Fruit fly (Drosophila melanogaster) whole organism, embryonic: Measurements from ENCODE around the gene Plod.

ENCODE experiments used
- CG10959 ChIP-seq: fragments of 200-800 bp; sonication (Bioruptor generic); IDR thresholded peaks from 2 replicates; pipeline ENCODE4 v1.3.6; 2022; ENCODE audit warnings: missing biosample characterization, missing genetic modification characterization
- CG11085 ChIP-seq: fragments of 200-800 bp; sonication (Bioruptor generic); IDR thresholded peaks from 2 replicates; pipeline ENCODE4 v1.3.6; 2022; ENCODE audit warnings: missing biosample characterization, missing genetic modification characterization
- CG11247 ChIP-seq: fragments of 200-800 bp; sonication (Bioruptor generic); IDR thresholded peaks from 2 replicates; pipeline ENCODE4 v1.3.6; 2022; ENCODE audit warnings: missing biosample characterization, missing genetic modification characterization
- CG11398 ChIP-seq: fragments of 200-800 bp; sonication (Bioruptor generic); optimal IDR thresholded peaks from 2 replicates; lab custom pipeline; 2016; ENCODE audit warnings: missing biosample characterization, missing genetic modification characterization
- CG12104 ChIP-seq: fragments of 200-800 bp; sonication (Bioruptor generic); optimal IDR thresholded peaks from 3 replicates; lab custom pipeline; 2016; ENCODE audit warnings: missing biosample characterization, missing genetic modification characterization
- CG13894 ChIP-seq: fragments of 200-800 bp; sonication (Bioruptor generic); optimal IDR thresholded peaks from 3 replicates; lab custom pipeline; 2018; ENCODE audit warnings: missing biosample characterization, mild to moderate bottlenecking, missing genetic modification characterization, moderate library complexity
- CG14860 ChIP-seq: fragments of 200-800 bp; sonication (Bioruptor generic); IDR thresholded peaks from 3 replicates; pipeline ENCODE4 v1.3.6; 2022; ENCODE audit warnings: missing biosample characterization, missing genetic modification characterization; ENCODE audit not compliant: partially characterized antibody
- CG14965 ChIP-seq: fragments of 200-800 bp; sonication (Bioruptor generic); optimal IDR thresholded peaks from 2 replicates; lab custom pipeline; 2016; ENCODE audit warnings: missing biosample characterization, missing genetic modification characterization, borderline replicate concordance
- CG1647 ChIP-seq: fragments of 200-800 bp; sonication (Bioruptor generic); optimal IDR thresholded peaks from 3 replicates; lab custom pipeline; 2016; ENCODE audit warnings: missing biosample characterization, missing genetic modification characterization
- CG17359 ChIP-seq: fragments of 200-800 bp; sonication (Bioruptor generic); optimal IDR thresholded peaks from 3 replicates; lab custom pipeline; 2018; ENCODE audit warnings: missing biosample characterization, mild to moderate bottlenecking, missing genetic modification characterization, moderate library complexity
- CG17361 ChIP-seq: fragments of 200-800 bp; sonication (Bioruptor generic); IDR thresholded peaks from 3 replicates; pipeline ENCODE4 v1.3.6; 2022; ENCODE audit warnings: missing biosample characterization, missing genetic modification characterization
- CG17912 ChIP-seq: fragments of 200-800 bp; sonication (Bioruptor generic); optimal IDR thresholded peaks from 2 replicates; lab custom pipeline; 2018; ENCODE audit warnings: missing biosample characterization, mild to moderate bottlenecking, missing genetic modification characterization
- CG2199 ChIP-seq: fragments of 200-800 bp; sonication (Bioruptor generic); IDR thresholded peaks from 3 replicates; pipeline ENCODE4 v1.3.6; 2022; ENCODE audit warnings: missing biosample characterization, missing genetic modification characterization
- CG2678 ChIP-seq: fragments of 200-800 bp; sonication (Bioruptor generic); optimal IDR thresholded peaks from 3 replicates; lab custom pipeline; 2019; ENCODE audit warnings: missing biosample characterization, mild to moderate bottlenecking, missing genetic modification characterization, moderate library complexity
- CG43689 ChIP-seq: fragments of 200-800 bp; sonication (Bioruptor generic); IDR thresholded peaks from 2 replicates; pipeline ENCODE4 v1.3.6; 2022; ENCODE audit warnings: missing biosample characterization, missing genetic modification characterization
- CG4424 ChIP-seq: fragments of 200-800 bp; sonication (Bioruptor generic); optimal IDR thresholded peaks from 3 replicates; lab custom pipeline; 2016; ENCODE audit warnings: missing biosample characterization, missing genetic modification characterization
- CG4854 ChIP-seq: fragments of 200-800 bp; sonication (Bioruptor generic); optimal IDR thresholded peaks from 2 replicates; lab custom pipeline; 2016; ENCODE audit warnings: missing biosample characterization, missing genetic modification characterization, inconsistent platforms
- CG7987 ChIP-seq: fragments of 200-800 bp; sonication (Bioruptor generic); optimal IDR thresholded peaks from 2 replicates; lab custom pipeline; 2018; ENCODE audit warnings: missing biosample characterization, mild to moderate bottlenecking, missing genetic modification characterization, moderate library complexity
- CG8478 ChIP-seq: fragments of >200 bp; optimal IDR thresholded peaks from 2 replicates; lab custom pipeline; 2018
- CG9727 ChIP-seq: fragments of 200-800 bp; sonication (Bioruptor generic); optimal IDR thresholded peaks from 3 replicates; lab custom pipeline; 2017; ENCODE audit warnings: missing biosample characterization, mild to moderate bottlenecking, missing genetic modification characterization
- Dll ChIP-seq: fragments of 200-800 bp; sonication (Bioruptor generic); IDR thresholded peaks from 4 replicates; pipeline ENCODE4 v1.3.6; 2022; ENCODE audit warnings: missing biosample characterization, missing genetic modification characterization; ENCODE audit not compliant: partially characterized antibody
- Doc3 ChIP-seq: fragments of 200-800 bp; sonication (Bioruptor generic); IDR thresholded peaks from 3 replicates; pipeline ENCODE4 v1.3.6; 2022; ENCODE audit warnings: missing biosample characterization, missing genetic modification characterization; ENCODE audit not compliant: partially characterized antibody
- Drgx ChIP-seq: fragments of 200-800 bp; sonication (Bioruptor generic); IDR thresholded peaks from 2 replicates; pipeline ENCODE4 v1.3.6; 2022; ENCODE audit warnings: missing biosample characterization, missing genetic modification characterization
- HHEX ChIP-seq: fragments of 200-800 bp; sonication (Bioruptor generic); optimal IDR thresholded peaks from 3 replicates; lab custom pipeline; 2017; ENCODE audit warnings: missing biosample characterization, mild to moderate bottlenecking, missing genetic modification characterization, missing genetic modification reagents
- Hmr ChIP-seq: fragments of 200-800 bp; sonication (Bioruptor generic); optimal IDR thresholded peaks from 3 replicates; lab custom pipeline; 2017; ENCODE audit warnings: mild to moderate bottlenecking, missing biosample characterization, missing genetic modification reagents, missing genetic modification characterization
- Hr3 ChIP-seq: fragments of 200-800 bp; sonication (Bioruptor generic); optimal IDR thresholded peaks from 3 replicates; lab custom pipeline; 2016; ENCODE audit warnings: missing biosample characterization, missing genetic modification characterization
- Opbp ChIP-seq: fragments of 200-800 bp; sonication (Bioruptor generic); IDR thresholded peaks from 3 replicates; pipeline ENCODE4 v1.3.6; 2022; ENCODE audit warnings: missing biosample characterization, missing genetic modification characterization; ENCODE audit not compliant: partially characterized antibody
- PHDP ChIP-seq: fragments of 200-800 bp; sonication (Bioruptor generic); optimal IDR thresholded peaks from 3 replicates; lab custom pipeline; 2018; ENCODE audit warnings: missing biosample characterization, mild to moderate bottlenecking, missing genetic modification characterization, moderate library complexity
- Taf1 ChIP-seq: fragments of 200-800 bp; sonication (Bioruptor generic); IDR thresholded peaks from 2 replicates; pipeline ENCODE4 v1.3.6; 2022; ENCODE audit warnings: missing biosample characterization, missing genetic modification characterization
- ato ChIP-seq: fragments of 200-800 bp; sonication (Bioruptor generic); IDR thresholded peaks from 2 replicates; pipeline ENCODE4 v1.3.6; 2022; ENCODE audit warnings: missing biosample characterization, missing genetic modification characterization; ENCODE audit not compliant: partially characterized antibody
- cas ChIP-seq: fragments of 200-800 bp; sonication (Bioruptor generic); IDR thresholded peaks from 2 replicates; pipeline ENCODE4 v1.3.6; 2022; ENCODE audit warnings: missing biosample characterization, missing genetic modification characterization
- chinmo ChIP-seq: fragments of 200-800 bp; sonication (Bioruptor generic); IDR thresholded peaks from 4 replicates; pipeline ENCODE4 v1.3.6; 2022; ENCODE audit warnings: missing biosample characterization, missing genetic modification characterization; ENCODE audit not compliant: partially characterized antibody
- dmrt99B ChIP-seq: fragments of 200-800 bp; sonication (Bioruptor generic); optimal IDR thresholded peaks from 2 replicates; lab custom pipeline; 2018; ENCODE audit warnings: missing biosample characterization, mild to moderate bottlenecking, missing genetic modification characterization, moderate library complexity
- dysf ChIP-seq: fragments of 200-800 bp; sonication (Bioruptor generic); IDR thresholded peaks from 3 replicates; pipeline ENCODE4 v1.3.6; 2022; ENCODE audit warnings: missing biosample characterization, missing genetic modification characterization
- gro ChIP-seq: fragments of 200-800 bp; sonication (Bioruptor generic); optimal IDR thresholded peaks from 2 replicates; lab custom pipeline; 2016; ENCODE audit warnings: missing biosample characterization, missing genetic modification characterization
- gsb-n ChIP-seq: fragments of 200-800 bp; sonication (Bioruptor generic); optimal IDR thresholded peaks from 3 replicates; lab custom pipeline; 2018; ENCODE audit warnings: missing biosample characterization, mild to moderate bottlenecking, missing genetic modification characterization
- hbn ChIP-seq: fragments of 200-800 bp; sonication (Bioruptor generic); IDR thresholded peaks from 2 replicates; pipeline ENCODE4 v1.3.6; 2022; ENCODE audit warnings: missing biosample characterization, missing genetic modification characterization; ENCODE audit not compliant: partially characterized antibody
- p53 ChIP-seq: fragments of 200-800 bp; sonication (Bioruptor generic); optimal IDR thresholded peaks from 2 replicates; lab custom pipeline; 2016; ENCODE audit warnings: missing biosample characterization, missing genetic modification characterization
- ranshi ChIP-seq: fragments of 200-800 bp; sonication (Bioruptor generic); IDR thresholded peaks from 2 replicates; pipeline ENCODE4 v1.3.6; 2022; ENCODE audit warnings: missing biosample characterization, missing genetic modification characterization
- row ChIP-seq: fragments of 200-800 bp; sonication (Bioruptor generic); IDR thresholded peaks from 3 replicates; pipeline ENCODE4 v1.3.6; 2022; ENCODE audit warnings: missing biosample characterization, missing genetic modification characterization
- sc ChIP-seq, 3 experiments: fragments of >200 bp in 2 of 3; fragments of 200-800 bp in 1 of 3; sonication (Bioruptor generic) in 1 of 3; optimal IDR thresholded peaks; 2 replicates in 2 of 3; 3 replicates in 1 of 3; lab custom pipeline; 2017; ENCODE audit warnings: mild to moderate bottlenecking in 1 of 3, missing biosample characterization in 1 of 3, missing genetic modification characterization in 1 of 3, missing genetic modification reagents in 1 of 3
- schlank ChIP-seq: fragments of 200-800 bp; sonication (Bioruptor generic); optimal IDR thresholded peaks from 2 replicates; lab custom pipeline; 2018; ENCODE audit warnings: missing biosample characterization, mild to moderate bottlenecking, missing genetic modification characterization
- slp2 ChIP-seq: fragments of 200-800 bp; sonication (Bioruptor generic); optimal IDR thresholded peaks from 2 replicates; lab custom pipeline; 2016; ENCODE audit warnings: missing biosample characterization, missing genetic modification characterization
- sr ChIP-seq: fragments of 200-800 bp; sonication (Bioruptor generic); IDR thresholded peaks from 3 replicates; pipeline ENCODE4 v1.3.6; 2022; ENCODE audit warnings: missing biosample characterization, missing genetic modification characterization
- tio ChIP-seq: fragments of 200-800 bp; sonication (Bioruptor generic); optimal IDR thresholded peaks from 2 replicates; lab custom pipeline; 2017; ENCODE audit warnings: missing biosample characterization, missing genetic modification characterization, inconsistent platforms
- ttk ChIP-seq: fragments of 200-800 bp; sonication (Bioruptor generic); IDR thresholded peaks from 2 replicates; pipeline ENCODE4 v2.1.2; 2022; ENCODE audit warnings: missing biosample characterization, missing genetic modification characterization
- vnd ChIP-seq: fragments of 200-800 bp; sonication (Bioruptor generic); IDR thresholded peaks from 3 replicates; pipeline ENCODE4 v1.3.6; 2022; ENCODE audit warnings: missing biosample characterization, missing genetic modification characterization; ENCODE audit not compliant: partially characterized antibody
- wdn ChIP-seq: fragments of 200-800 bp; sonication (Bioruptor generic); IDR thresholded peaks from 2 replicates; pipeline ENCODE4 v1.3.6; 2022; ENCODE audit warnings: missing biosample characterization, missing genetic modification characterization

The Plod gene

DNA sequence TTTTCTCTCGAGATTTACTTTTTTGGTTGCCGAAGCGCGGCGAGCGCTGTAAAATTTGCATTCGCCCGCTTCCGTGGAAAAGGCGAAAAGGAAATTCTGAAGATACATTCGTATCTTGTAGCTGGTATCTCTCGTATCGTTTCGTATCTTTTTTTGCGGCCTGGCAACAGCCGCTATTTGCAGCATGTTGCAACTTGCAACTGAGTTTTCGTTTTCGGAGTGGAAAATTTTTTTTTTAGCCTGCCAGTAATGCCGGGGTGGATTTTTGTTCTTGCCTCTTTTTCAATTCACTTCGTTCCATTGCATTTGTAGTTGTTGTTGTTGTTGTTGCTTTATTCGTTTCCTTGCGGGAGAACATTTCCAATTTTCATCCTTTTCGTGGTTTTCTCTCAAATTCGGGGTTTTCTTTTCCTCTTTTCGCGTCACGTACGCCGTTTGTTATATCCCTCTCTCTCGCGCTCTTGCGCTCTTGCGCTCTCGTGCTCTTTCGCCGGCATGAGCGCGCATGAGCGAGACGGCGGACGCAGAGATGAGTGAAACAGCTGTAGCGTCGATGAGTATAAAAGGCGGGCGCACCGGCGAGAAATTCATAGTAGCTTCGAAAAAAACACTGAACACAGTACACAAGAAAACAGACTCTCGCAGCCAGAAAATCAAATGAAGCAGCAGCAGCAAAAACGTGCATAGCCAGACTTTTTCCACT lies 46.1 kb upstream of the Plod start, which contains the start of gene scyl (continued):
- TF ChIP-seq CG1647 (GFP tag; lab: Kevin White, UChicago) (peak; percentile 33), CG2199 (GFP tag; lab: Robert Waterston, UW) (peak; percentile 92), gro (peak; percentile 77), sc (optimal IDR thresholded peaks at IDR 0.05; lab: Kevin White, UChicago) (no peak), sc (GFP tag; optimal IDR thresholded peaks at IDR 0.05; lab: Kevin White, UChicago) (no peak), CG4424 (GFP tag; lab: Kevin White, UChicago) (peak; percentile 68), Drgx (peak; percentile 69; the same call in 1 of the 2 replicates), Doc3 (GFP tag; lab: Robert Waterston, UW) (no peak), CG14860 (no peak), CG10959 (peak; percentile 54; the same call in 1 of the 2 replicates), CG13894 (tag; lab: Kevin White, UChicago) (peak; percentile 73), dmrt99B (tag; lab: Kevin White, UChicago) (peak; percentile 41), CG17359 (tag; lab: Kevin White, UChicago) (peak; percentile 65), ranshi (GFP tag; lab: Robert Waterston, UW) (peak; percentile 54; the same call in 1 of the 2 replicates), wdn (peak; percentile 54; the same call in 1 of the 2 replicates), Hr3 (no peak), CG14965 (GFP tag; lab: Kevin White, UChicago) (no peak), CG7987 (GFP tag; lab: Kevin White, UChicago) (peak; percentile 58), schlank (tag; lab: Kevin White, UChicago) (peak; percentile 41), chinmo (GFP tag; lab: Robert Waterston, UW) (peak; percentile 96; the same call in 3 of the 4 replicates), CG17361 (GFP tag; lab: Robert Waterston, UW) (no peak), ttk (GFP tag; lab: Robert Waterston, UW) (no peak), CG17912 (GFP tag; lab: Kevin White, UChicago) (peak; percentile 77), CG8478 (lab: Kevin White, UChicago) (no peak), CG43689 (GFP tag; lab: Robert Waterston, UW) (no peak), ato (GFP tag; lab: Robert Waterston, UW) (peak; percentile 72), CG2678 (peak; percentile 44), CG9727 (peak; percentile 37), sr (GFP tag; lab: Robert Waterston, UW) (peak; percentile 60; the same call in 2 of the 3 replicates), CG11247 (GFP tag; lab: Robert Waterston, UW) (peak; percentile 61), CG12104 (no peak), hbn (peak; percentile 63), Opbp (GFP tag; lab: Robert Waterston, UW) (peak; percentile 81), PHDP (tag; lab: Kevin White, UChicago) (peak; percentile 61), p53 (GFP tag; lab: Kevin White, UChicago) (peak; percentile 59), Taf1 (GFP tag; lab: Robert Waterston, UW) (0 out of 2 replicates have a peak, but pooled peaks have one; percentile 10), CG4854 (GFP tag; lab: Kevin White, UChicago) (peak; percentile 60), row (peak; percentile 43; the same call in 1 of the 3 replicates), tio (no peak), cas (no peak; the same call in 1 of the 2 replicates), CG11398 (GFP tag; lab: Kevin White, UChicago) (peak; percentile 50), Hmr (GFP tag; lab: Kevin White, UChicago) (peak; percentile 76), dysf (GFP tag; lab: Robert Waterston, UW) (peak; percentile 53; the same call in 1 of the 3 replicates), Dll (GFP tag; lab: Robert Waterston, UW) (peak; percentile 54; the same call in 3 of the 4 replicates), HHEX (GFP tag; lab: Kevin White, UChicago) (peak; percentile 49), vnd (no peak), slp2 (GFP tag; lab: Kevin White, UChicago) (peak; percentile 14), gsb-n (tag; lab: Kevin White, UChicago) (peak; percentile 37), CG11085 (GFP tag; lab: Robert Waterston, UW) (no peak)
